Fruit fly (Drosophila melanogaster): ENCODE data around the gene mRRF1.

Gene mRRF1

dm6 chr3L:9399855-9400254 lies 35.7 kb downstream of the mRRF1 start:
- no peak for TF ChIP-seq Dif (GFP tag; optimal IDR thresholded peaks at IDR 0.05; ENCODE audit: partially characterized antibody)
- TF ChIP-seq OdsH (GFP tag; optimal IDR thresholded peaks at IDR 0.05), result no peak
- TF ChIP-seq sage (GFP tag; optimal IDR thresholded peaks at IDR 0.05), result no peak
- TF ChIP-seq Abd-B (GFP tag; optimal IDR thresholded peaks at IDR 0.05), result no peak
- TF ChIP-seq Mio (GFP tag; optimal IDR thresholded peaks at IDR 0.05), result no peak
- TF ChIP-seq sv (GFP tag; optimal IDR thresholded peaks at IDR 0.05), result no peak
- TF ChIP-seq jim (GFP tag; optimal IDR thresholded peaks at IDR 0.05), result no peak
- no peak for TF ChIP-seq Hnf4 (GFP tag; optimal IDR thresholded peaks at IDR 0.05)

dm6 chr3L:9400697-9401353 lies 36.7 kb downstream of the mRRF1 start:
- TF ChIP-seq N (GFP tag; optimal IDR thresholded peaks at IDR 0.05) (no peak), Hr78 (GFP tag; optimal IDR thresholded peaks at IDR 0.05) (no peak), dl (GFP tag; optimal IDR thresholded peaks at IDR 0.05; ENCODE audit: insufficient read depth in 1 of 2, partially characterized antibody in 2 of 2) (no peak), dmrt93B (GFP tag; optimal IDR thresholded peaks at IDR 0.05) (no peak), psq (GFP tag; optimal IDR thresholded peaks at IDR 0.05) (no peak), CrebA (GFP tag; optimal IDR thresholded peaks at IDR 0.05; ENCODE audit: borderline replicate concordance) (no peak), Rel (GFP tag; optimal IDR thresholded peaks at IDR 0.05) (no peak), Rel (tag; optimal IDR thresholded peaks at IDR 0.05) (no peak), rgr (GFP tag; optimal IDR thresholded peaks at IDR 0.05) (no peak), Abd-B (GFP tag; optimal IDR thresholded peaks at IDR 0.05) (no peak), fru (GFP tag; optimal IDR thresholded peaks at IDR 0.05) (no peak), Hr83 (GFP tag; optimal IDR thresholded peaks at IDR 0.05; ENCODE audit: poor library complexity, severe bottlenecking) (no peak), sv (GFP tag; optimal IDR thresholded peaks at IDR 0.05) (no peak)

dm6 chr3L:9401354-9402156 lies 37.4 kb downstream of the mRRF1 start:
- TF ChIP-seq CrebA (GFP tag; optimal IDR thresholded peaks at IDR 0.05; ENCODE audit: borderline replicate concordance), result peak; percentile 66
- TF ChIP-seq woc (GFP tag; optimal IDR thresholded peaks at IDR 0.05), result no peak
- TF ChIP-seq sage (GFP tag; optimal IDR thresholded peaks at IDR 0.05), result peak; percentile 17
- peak; percentile 16 for TF ChIP-seq Jra (GFP tag; optimal IDR thresholded peaks at IDR 0.05)
- no peak for TF ChIP-seq dmrt93B (GFP tag; optimal IDR thresholded peaks at IDR 0.05)
- no peak for TF ChIP-seq sv (GFP tag; optimal IDR thresholded peaks at IDR 0.05)
- no peak for TF ChIP-seq OdsH (GFP tag; optimal IDR thresholded peaks at IDR 0.05)
- no peak for TF ChIP-seq h (GFP tag; optimal IDR thresholded peaks at IDR 0.05)
- TF ChIP-seq CG32264 (GFP tag; optimal IDR thresholded peaks at IDR 0.05), result no peak
- no peak for TF ChIP-seq brk (GFP tag; optimal IDR thresholded peaks at IDR 0.05)
- TF ChIP-seq jim (GFP tag; optimal IDR thresholded peaks at IDR 0.05), result no peak
- TF ChIP-seq foxo (GFP tag; optimal IDR thresholded peaks at IDR 0.05), result no peak
- TF ChIP-seq br (GFP tag; optimal IDR thresholded peaks at IDR 0.05), result no peak
- TF ChIP-seq tai (GFP tag; optimal IDR thresholded peaks at IDR 0.05), result no peak
- peak; percentile 92 for TF ChIP-seq Dif (GFP tag; optimal IDR thresholded peaks at IDR 0.05; ENCODE audit: partially characterized antibody)
- no peak for TF ChIP-seq CG9705 (GFP tag; optimal IDR thresholded peaks at IDR 0.05)
- TF ChIP-seq ey (GFP tag; optimal IDR thresholded peaks at IDR 0.05), result no peak
- TF ChIP-seq psq (GFP tag; optimal IDR thresholded peaks at IDR 0.05), result peak; percentile 57
- peak; percentile 66 to 89 for TF ChIP-seq dl (GFP tag; optimal IDR thresholded peaks at IDR 0.05; ENCODE audit: insufficient read depth in 1 of 2, partially characterized antibody in 2 of 2)
- TF ChIP-seq usp (GFP tag; optimal IDR thresholded peaks at IDR 0.05), result no peak
- TF ChIP-seq dsf (GFP tag; optimal IDR thresholded peaks at IDR 0.05; ENCODE audit: borderline replicate concordance), result no peak
- TF ChIP-seq Vsx2 (GFP tag; optimal IDR thresholded peaks at IDR 0.05; ENCODE audit: partially characterized antibody), result no peak
- no peak for TF ChIP-seq Mio (GFP tag; optimal IDR thresholded peaks at IDR 0.05)
- no peak for TF ChIP-seq N (GFP tag; optimal IDR thresholded peaks at IDR 0.05)
- TF ChIP-seq fru (GFP tag; optimal IDR thresholded peaks at IDR 0.05), result peak; percentile 73
- TF ChIP-seq Abd-B (GFP tag; optimal IDR thresholded peaks at IDR 0.05), result no peak
- TF ChIP-seq Dfd (GFP tag; optimal IDR thresholded peaks at IDR 0.05), result no peak
- TF ChIP-seq Hr83 (GFP tag; optimal IDR thresholded peaks at IDR 0.05; ENCODE audit: poor library complexity, severe bottlenecking), result no peak
- TF ChIP-seq rgr (GFP tag; optimal IDR thresholded peaks at IDR 0.05), result no peak
- no peak for TF ChIP-seq Sp1 (GFP tag; optimal IDR thresholded peaks at IDR 0.05)
- TF ChIP-seq Rel (GFP tag; optimal IDR thresholded peaks at IDR 0.05), result no peak
- TF ChIP-seq Rel (tag; optimal IDR thresholded peaks at IDR 0.05), result no peak
- TF ChIP-seq lola (GFP tag; optimal IDR thresholded peaks at IDR 0.05), result no peak
- TF ChIP-seq GATAd (GFP tag; optimal IDR thresholded peaks at IDR 0.05), result no peak

Data from whole organism, wandering third instar larva.